Worm (Caenorhabditis elegans): ENCODE results near the gene nas-32.

ce11 chrV:878567-878966 is 20.4 kb downstream of the nas-32 start, which contains the start of gene T02B11.8:
- TF ChIP-seq unc-86 (tag; optimal IDR thresholded peaks at IDR 0.05) (no peak), pros-1 (tag; optimal IDR thresholded peaks at IDR 0.05) (no peak), hlh-30 (tag; optimal IDR thresholded peaks at IDR 0.05; ENCODE audit: insufficient read depth) (no peak)

Data from whole organism, late embryonic.